Fruit fly (Drosophila melanogaster) whole organism, embryonic: Measurements from ENCODE around the gene CanB.
A peak's percentile ranks its signal among the peaks of the same experiment; 100 is the strongest.

Experiments used
- Ada2b ChIP-seq: fragments of 200-800 bp; sonication (Bioruptor generic); IDR thresholded peaks from 2 replicates; pipeline ENCODE4 v1.3.6; 2022; ENCODE audit warnings: missing biosample characterization, missing genetic modification characterization
- Atf-2 ChIP-seq: fragments of 200-800 bp; sonication (Bioruptor generic); optimal IDR thresholded peaks from 2 replicates; lab custom pipeline; 2016; ENCODE audit warnings: missing biosample characterization, missing genetic modification characterization
- Atf3 ChIP-seq: fragments of 200-800 bp; sonication (Bioruptor generic); optimal IDR thresholded peaks from 3 replicates; lab custom pipeline; 2016; ENCODE audit warnings: missing biosample characterization, missing genetic modification characterization
- CG10543 ChIP-seq: fragments of 200-800 bp; sonication (Bioruptor generic); optimal IDR thresholded peaks from 3 replicates; lab custom pipeline; 2017; ENCODE audit warnings: missing biosample characterization, mild to moderate bottlenecking, missing genetic modification characterization, moderate library complexity
- CG10959 ChIP-seq: fragments of 200-800 bp; sonication (Bioruptor generic); IDR thresholded peaks from 2 replicates; pipeline ENCODE4 v1.3.6; 2022; ENCODE audit warnings: missing biosample characterization, missing genetic modification characterization
- CG11456 ChIP-seq: fragments of 200-800 bp; sonication (Bioruptor generic); IDR thresholded peaks from 3 replicates; pipeline ENCODE4 v1.3.6; 2022; ENCODE audit warnings: missing biosample characterization, missing genetic modification characterization
- CG13775 ChIP-seq: fragments of 200-800 bp; sonication (Bioruptor generic); optimal IDR thresholded peaks from 3 replicates; lab custom pipeline; 2017; ENCODE audit warnings: missing biosample characterization, mild to moderate bottlenecking, missing genetic modification characterization
- CG17359 ChIP-seq: fragments of 200-800 bp; sonication (Bioruptor generic); optimal IDR thresholded peaks from 3 replicates; lab custom pipeline; 2018; ENCODE audit warnings: missing biosample characterization, mild to moderate bottlenecking, missing genetic modification characterization, moderate library complexity
- CG17802 ChIP-seq: fragments of 200-800 bp; sonication (Bioruptor generic); optimal IDR thresholded peaks from 2 replicates; lab custom pipeline; 2018; ENCODE audit warnings: missing biosample characterization, mild to moderate bottlenecking, missing genetic modification characterization, moderate library complexity
- CG2116 ChIP-seq: fragments of 200-800 bp; sonication (Bioruptor generic); optimal IDR thresholded peaks from 3 replicates; lab custom pipeline; 2018; ENCODE audit warnings: missing biosample characterization, mild to moderate bottlenecking, missing genetic modification characterization
- CG30431 ChIP-seq: fragments of 200-800 bp; sonication (Bioruptor generic); optimal IDR thresholded peaks from 2 replicates; lab custom pipeline; 2017; ENCODE audit warnings: missing biosample characterization, missing genetic modification characterization
- CG3163 ChIP-seq: fragments of 200-800 bp; sonication (Bioruptor generic); optimal IDR thresholded peaks from 3 replicates; lab custom pipeline; 2016; ENCODE audit warnings: missing biosample characterization, missing genetic modification characterization
- CG32767 ChIP-seq: fragments of 200-800 bp; sonication (Bioruptor generic); IDR thresholded peaks from 2 replicates; pipeline ENCODE4 v1.3.6; 2022; ENCODE audit warnings: missing biosample characterization, missing genetic modification characterization
- CG3281 ChIP-seq: fragments of 200-800 bp; sonication (Bioruptor generic); optimal IDR thresholded peaks from 3 replicates; lab custom pipeline; 2017; ENCODE audit warnings: missing biosample characterization, mild to moderate bottlenecking, missing genetic modification characterization
- CG3847 ChIP-seq: fragments of 200-800 bp; sonication (Bioruptor generic); IDR thresholded peaks from 2 replicates; pipeline ENCODE4 v1.3.6; 2022; ENCODE audit warnings: missing biosample characterization, missing genetic modification characterization
- CG3995 ChIP-seq: fragments of 200-800 bp; sonication (Bioruptor generic); optimal IDR thresholded peaks from 3 replicates; lab custom pipeline; 2016; ENCODE audit warnings: missing biosample characterization, missing genetic modification characterization
- CG42726 ChIP-seq: fragments of 200-800 bp; sonication (Bioruptor generic); IDR thresholded peaks from 2 replicates; pipeline ENCODE4 v1.3.6; 2022; ENCODE audit warnings: missing biosample characterization, missing genetic modification characterization; ENCODE audit not compliant: partially characterized antibody
- CG4820 ChIP-seq: fragments of 200-800 bp; sonication (Bioruptor generic); optimal IDR thresholded peaks from 3 replicates; lab custom pipeline; 2016; ENCODE audit warnings: missing biosample characterization, missing genetic modification characterization
- CG6765 ChIP-seq: fragments of 200-800 bp; sonication (Bioruptor generic); optimal IDR thresholded peaks from 3 replicates; lab custom pipeline; 2017; ENCODE audit warnings: missing biosample characterization, mild to moderate bottlenecking, missing genetic modification characterization
- CG6813 ChIP-seq: fragments of 200-800 bp; sonication (Bioruptor generic); optimal IDR thresholded peaks from 2 replicates; lab custom pipeline; 2017; ENCODE audit warnings: missing biosample characterization, missing genetic modification characterization, mild to moderate bottlenecking, moderate library complexity, missing genetic modification reagents
- Camta ChIP-seq: fragments of 200-800 bp; sonication (Bioruptor generic); optimal IDR thresholded peaks from 2 replicates; lab custom pipeline; 2016; ENCODE audit warnings: missing biosample characterization, missing genetic modification characterization
- Fer1 ChIP-seq: fragments of 200-800 bp; sonication (Bioruptor generic); optimal IDR thresholded peaks from 2 replicates; lab custom pipeline; 2017; ENCODE audit warnings: missing biosample characterization, mild to moderate bottlenecking, missing genetic modification characterization
- GATAe ChIP-seq: fragments of 200-800 bp; sonication (Bioruptor generic); conservative IDR thresholded peaks from 2 replicates; pipeline ENCODE4 v1.3.6; 2022; ENCODE audit warnings: missing biosample characterization, missing genetic modification characterization
- Gug ChIP-seq: fragments of 200-800 bp; sonication (Bioruptor generic); IDR thresholded peaks from 4 replicates; pipeline ENCODE4 v1.3.6; 2022; ENCODE audit warnings: missing biosample characterization, missing genetic modification characterization
- HLH4C ChIP-seq: fragments of 200-800 bp; sonication (Bioruptor generic); IDR thresholded peaks from 3 replicates; pipeline ENCODE4 v1.3.6; 2022; ENCODE audit warnings: missing biosample characterization, missing genetic modification characterization; ENCODE audit not compliant: partially characterized antibody
- Hmx ChIP-seq: fragments of 200-800 bp; sonication (Bioruptor generic); optimal IDR thresholded peaks from 2 replicates; lab custom pipeline; 2016; ENCODE audit warnings: missing biosample characterization, missing genetic modification characterization
- Hr51 ChIP-seq, 2 experiments: fragments of 200-800 bp; sonication (Bioruptor generic); optimal IDR thresholded peaks; 2 replicates in 1 of 2; 3 replicates in 1 of 2; lab custom pipeline; 2016 to 2018; ENCODE audit warnings: missing biosample characterization in 2 of 2, missing genetic modification characterization in 2 of 2, mild to moderate bottlenecking in 1 of 2, moderate library complexity in 1 of 2
- Hsf ChIP-seq: fragments of 200-800 bp; sonication (Bioruptor generic); optimal IDR thresholded peaks from 3 replicates; lab custom pipeline; 2016; ENCODE audit warnings: missing biosample characterization, missing genetic modification characterization
- Jarid2 ChIP-seq: fragments of 200-800 bp; sonication (Bioruptor generic); optimal IDR thresholded peaks from 3 replicates; lab custom pipeline; 2017; ENCODE audit warnings: mild to moderate bottlenecking, missing biosample characterization, missing genetic modification reagents, missing genetic modification characterization
- Kr ChIP-seq: fragments of 200-800 bp; sonication (Bioruptor generic); optimal IDR thresholded peaks from 2 replicates; lab custom pipeline; 2017; ENCODE audit warnings: missing biosample characterization, mild to moderate bottlenecking, missing genetic modification characterization
- Meics ChIP-seq: fragments of 200-800 bp; sonication (Bioruptor generic); optimal IDR thresholded peaks from 2 replicates; lab custom pipeline; 2017; ENCODE audit warnings: missing biosample characterization, mild to moderate bottlenecking, missing genetic modification characterization
- Stat92E ChIP-seq, 3 experiments: fragments of >200 bp in 2 of 3; fragments of 200-800 bp in 1 of 3; sonication (Bioruptor generic) in 1 of 3; optimal IDR thresholded peaks; 2 replicates each; lab custom pipeline; 2017 to 2019; ENCODE audit warnings: missing biosample characterization in 3 of 3, missing genetic modification characterization in 3 of 3, mild to moderate bottlenecking in 1 of 3, moderate library complexity in 1 of 3
- bowl ChIP-seq: fragments of 200-800 bp; sonication (Bioruptor generic); IDR thresholded peaks from 2 replicates; pipeline ENCODE4 v1.3.6; 2022; ENCODE audit warnings: missing biosample characterization, missing genetic modification characterization
- chif ChIP-seq, 2 experiments: fragments of 200-800 bp; sonication (Bioruptor generic); optimal IDR thresholded peaks; 3 replicates each; lab custom pipeline; 2016; ENCODE audit warnings: missing biosample characterization in 2 of 2, missing genetic modification characterization in 2 of 2
- chn ChIP-seq: fragments of 200-800 bp; sonication (Bioruptor generic); optimal IDR thresholded peaks from 2 replicates; lab custom pipeline; 2016; ENCODE audit warnings: missing biosample characterization, missing genetic modification characterization
- crol ChIP-seq: fragments of 200-800 bp; sonication (Bioruptor generic); IDR thresholded peaks from 2 replicates; pipeline ENCODE4 v1.3.6; 2022; ENCODE audit warnings: missing biosample characterization, missing genetic modification characterization
- dati ChIP-seq: fragments of 200-800 bp; sonication (Bioruptor generic); IDR thresholded peaks from 2 replicates; pipeline ENCODE4 v1.3.6; 2022; ENCODE audit warnings: missing biosample characterization, missing genetic modification characterization
- dimm ChIP-seq: fragments of 200-800 bp; sonication (Bioruptor generic); IDR thresholded peaks from 2 replicates; pipeline ENCODE4 v1.3.6; 2022; ENCODE audit warnings: missing biosample characterization, missing genetic modification characterization
- dm ChIP-seq: fragments of 200-800 bp; sonication (Bioruptor generic); optimal IDR thresholded peaks from 3 replicates; lab custom pipeline; 2016; ENCODE audit warnings: missing biosample characterization, missing genetic modification characterization
- fru ChIP-seq: fragments of >200 bp; optimal IDR thresholded peaks from 2 replicates; lab custom pipeline; 2017
- her ChIP-seq: fragments of 200-800 bp; sonication (Bioruptor generic); optimal IDR thresholded peaks from 2 replicates; lab custom pipeline; 2016; ENCODE audit warnings: missing biosample characterization, missing genetic modification characterization
- jing ChIP-seq: fragments of 200-800 bp; sonication (Bioruptor generic); optimal IDR thresholded peaks from 2 replicates; lab custom pipeline; 2018; ENCODE audit warnings: missing biosample characterization, mild to moderate bottlenecking, missing genetic modification characterization
- klu ChIP-seq: fragments of 200-800 bp; sonication (Bioruptor generic); IDR thresholded peaks from 2 replicates; pipeline ENCODE4 v1.3.6; 2022; ENCODE audit warnings: missing biosample characterization, missing genetic modification characterization
- nerfin-1 ChIP-seq: fragments of 200-800 bp; sonication (Bioruptor generic); optimal IDR thresholded peaks from 3 replicates; lab custom pipeline; 2019; ENCODE audit warnings: missing biosample characterization, mild to moderate bottlenecking, missing genetic modification characterization, moderate library complexity
- repo ChIP-seq: fragments of 200-800 bp; sonication (Bioruptor generic); optimal IDR thresholded peaks from 2 replicates; lab custom pipeline; 2016; ENCODE audit warnings: missing biosample characterization, missing genetic modification characterization
- sim ChIP-seq: fragments of 200-800 bp; sonication (Bioruptor generic); IDR thresholded peaks from 2 replicates; pipeline ENCODE4 v1.3.6; 2022; ENCODE audit warnings: missing biosample characterization, missing genetic modification characterization
- sisA ChIP-seq: fragments of 200-800 bp; sonication (Bioruptor generic); IDR thresholded peaks from 2 replicates; pipeline ENCODE4 v1.3.6; 2022; ENCODE audit warnings: missing biosample characterization, missing genetic modification characterization
- stc ChIP-seq: fragments of 200-800 bp; sonication (Bioruptor generic); IDR thresholded peaks from 2 replicates; pipeline ENCODE4 v1.3.6; 2022; ENCODE audit warnings: missing biosample characterization, missing genetic modification characterization
- tio ChIP-seq: fragments of 200-800 bp; sonication (Bioruptor generic); optimal IDR thresholded peaks from 2 replicates; lab custom pipeline; 2017; ENCODE audit warnings: missing biosample characterization, missing genetic modification characterization, inconsistent platforms
- tna ChIP-seq: fragments of 200-800 bp; sonication (Bioruptor generic); IDR thresholded peaks from 2 replicates; pipeline ENCODE4 v1.3.6; 2022; ENCODE audit warnings: missing biosample characterization, missing genetic modification characterization; ENCODE audit not compliant: partially characterized antibody
- usp ChIP-seq: fragments of >200 bp; optimal IDR thresholded peaks from 2 replicates; lab custom pipeline; 2017; ENCODE audit warnings: missing biosample characterization, missing genetic modification characterization
- wek ChIP-seq: fragments of 200-800 bp; sonication (Bioruptor generic); optimal IDR thresholded peaks from 3 replicates; lab custom pipeline; 2018; ENCODE audit warnings: missing biosample characterization, mild to moderate bottlenecking, missing genetic modification characterization, moderate library complexity

CanB gene

dm6 chrX:5285835-5286234, 46.5 kb upstream of the CanB start (continued):
- TF ChIP-seq jing (no peak), bowl (no peak), Atf3 (GFP tag; lab: Kevin White, UChicago) (no peak), Hmx (no peak), CG17802 (tag; lab: Kevin White, UChicago) (no peak), Atf-2 (no peak), CG10959 (GFP tag; lab: Robert Waterston, UW) (peak; percentile 71), CG32767 (GFP tag; lab: Robert Waterston, UW) (no peak), Ada2b (GFP tag; lab: Robert Waterston, UW) (peak; percentile 70), CG10543 (GFP tag; lab: Kevin White, UChicago) (no peak), tio (GFP tag; lab: Kevin White, UChicago) (no peak), Hsf (GFP tag; lab: Kevin White, UChicago) (peak; percentile 29), fru (lab: Kevin White, UChicago) (no peak), CG6765 (GFP tag; lab: Kevin White, UChicago) (no peak), Jarid2 (GFP tag; lab: Kevin White, UChicago) (no peak), CG4820 (peak; percentile 48), dm (GFP tag; lab: Kevin White, UChicago) (no peak), sisA (GFP tag; lab: Robert Waterston, UW) (peak; percentile 54), Meics (GFP tag; lab: Kevin White, UChicago) (peak; percentile 54), chn (GFP tag; lab: Kevin White, UChicago) (no peak), CG42726 (GFP tag; lab: Robert Waterston, UW) (no peak), CG30431 (GFP tag; lab: Kevin White, UChicago) (peak; percentile 3), CG11456 (GFP tag; lab: Robert Waterston, UW) (no peak), Kr (no peak), Camta (GFP tag; lab: Kevin White, UChicago) (no peak), crol (no peak), Stat92E (GFP tag; optimal IDR thresholded peaks at IDR 0.05; lab: Kevin White, UChicago) (no peak), stc (GFP tag; lab: Robert Waterston, UW) (no peak), CG2116 (no peak), Hr51 (GFP tag; optimal IDR thresholded peaks at IDR 0.05; lab: Kevin White, UChicago) (peak in 1 of 2 experiments; percentile 49), tna (GFP tag; lab: Robert Waterston, UW) (no peak), CG17359 (tag; lab: Kevin White, UChicago) (peak; percentile 68), GATAe (no peak), HLH4C (GFP tag; lab: Robert Waterston, UW) (no peak), Gug (no peak), CG3281 (peak; percentile 33), CG3995 (GFP tag; lab: Kevin White, UChicago) (no peak), chif (GFP tag; optimal IDR thresholded peaks at IDR 0.05; lab: Kevin White, UChicago) (peak in 1 of 2 experiments; percentile 48), Fer1 (GFP tag; lab: Kevin White, UChicago) (peak; percentile 68), CG3847 (peak; percentile 52; the same call in 1 of the 2 replicates), wek (GFP tag; lab: Kevin White, UChicago) (no peak), sim (GFP tag; lab: Robert Waterston, UW) (no peak), nerfin-1 (tag; lab: Kevin White, UChicago) (peak; percentile 26), dimm (GFP tag; lab: Robert Waterston, UW) (no peak), her (GFP tag; lab: Kevin White, UChicago) (peak; percentile 9), CG13775 (peak; percentile 27), CG3163 (GFP tag; lab: Kevin White, UChicago) (peak; percentile 20), repo (GFP tag; lab: Kevin White, UChicago) (no peak), CG6813 (GFP tag; lab: Kevin White, UChicago) (peak; percentile 57), klu (GFP tag; lab: Robert Waterston, UW) (peak; percentile 20; the same call in 1 of the 2 replicates), dati (GFP tag; lab: Robert Waterston, UW) (no peak), usp (GFP tag; lab: Kevin White, UChicago) (no peak)
